Fruit fly (Drosophila melanogaster) whole organism, embryonic: Measurements from ENCODE around the gene CG15894.
A peak's percentile ranks its signal among the peaks of the same experiment; 100 is the strongest.

ENCODE experiments used
- Asciz ChIP-seq: fragments of 200-800 bp; sonication (Bioruptor generic); optimal IDR thresholded peaks from 2 replicates; lab custom pipeline; 2017; ENCODE audit warnings: missing biosample characterization, mild to moderate bottlenecking, missing genetic modification characterization, missing genetic modification reagents
- Blimp-1 ChIP-seq: fragments of 200-800 bp; sonication (Bioruptor generic); optimal IDR thresholded peaks from 3 replicates; lab custom pipeline; 2018; ENCODE audit warnings: missing biosample characterization, missing genetic modification characterization, mild to moderate bottlenecking, moderate library complexity, missing genetic modification reagents
- CG1024 ChIP-seq: fragments of 200-800 bp; sonication (Bioruptor generic); IDR thresholded peaks from 2 replicates; pipeline ENCODE4 v1.3.6; 2022; ENCODE audit warnings: missing biosample characterization, missing genetic modification characterization
- CG10462 ChIP-seq: fragments of 200-800 bp; sonication (Bioruptor generic); optimal IDR thresholded peaks from 2 replicates; lab custom pipeline; 2016; ENCODE audit warnings: missing biosample characterization, missing genetic modification characterization
- CG11504 ChIP-seq: fragments of 200-800 bp; sonication (Bioruptor generic); optimal IDR thresholded peaks from 3 replicates; lab custom pipeline; 2019; ENCODE audit warnings: missing biosample characterization, mild to moderate bottlenecking, missing genetic modification characterization, moderate library complexity
- CG12104 ChIP-seq: fragments of 200-800 bp; sonication (Bioruptor generic); optimal IDR thresholded peaks from 3 replicates; lab custom pipeline; 2016; ENCODE audit warnings: missing biosample characterization, missing genetic modification characterization
- CG12155 ChIP-seq: fragments of 200-800 bp; sonication (Bioruptor generic); optimal IDR thresholded peaks from 3 replicates; lab custom pipeline; 2016; ENCODE audit warnings: missing biosample characterization, missing genetic modification characterization
- CG12219 ChIP-seq: fragments of 200-800 bp; sonication (Bioruptor generic); optimal IDR thresholded peaks from 3 replicates; lab custom pipeline; 2018; ENCODE audit warnings: missing biosample characterization, mild to moderate bottlenecking, missing genetic modification characterization
- CG14860 ChIP-seq: fragments of 200-800 bp; sonication (Bioruptor generic); IDR thresholded peaks from 3 replicates; pipeline ENCODE4 v1.3.6; 2022; ENCODE audit warnings: missing biosample characterization, missing genetic modification characterization; ENCODE audit not compliant: partially characterized antibody
- CG14965 ChIP-seq: fragments of 200-800 bp; sonication (Bioruptor generic); optimal IDR thresholded peaks from 2 replicates; lab custom pipeline; 2016; ENCODE audit warnings: missing biosample characterization, missing genetic modification characterization, borderline replicate concordance
- CG15011 ChIP-seq: fragments of 200-800 bp; sonication (Bioruptor generic); optimal IDR thresholded peaks from 3 replicates; lab custom pipeline; 2018; ENCODE audit warnings: missing biosample characterization, mild to moderate bottlenecking, missing genetic modification characterization
- CG17186 ChIP-seq: fragments of 200-800 bp; sonication (Bioruptor generic); optimal IDR thresholded peaks from 3 replicates; lab custom pipeline; 2017; ENCODE audit warnings: missing biosample characterization, missing genetic modification reagents, missing genetic modification characterization
- CG18476 ChIP-seq: fragments of 200-800 bp; sonication (Bioruptor generic); optimal IDR thresholded peaks from 2 replicates; lab custom pipeline; 2016; ENCODE audit warnings: missing biosample characterization, mild to moderate bottlenecking, missing genetic modification characterization
- CG2889 ChIP-seq: fragments of 200-800 bp; sonication (Bioruptor generic); IDR thresholded peaks from 3 replicates; pipeline ENCODE4 v1.3.6; 2022; ENCODE audit warnings: missing biosample characterization, missing genetic modification characterization
- CG4360 ChIP-seq: fragments of 200-800 bp; sonication (Bioruptor generic); IDR thresholded peaks from 2 replicates; pipeline ENCODE4 v1.3.6; 2022; ENCODE audit warnings: missing biosample characterization, missing genetic modification characterization
- CG5953 ChIP-seq: fragments of 200-800 bp; sonication (Bioruptor generic); IDR thresholded peaks from 2 replicates; pipeline ENCODE4 v1.3.6; 2022; ENCODE audit warnings: missing biosample characterization, missing genetic modification characterization
- CG7745 ChIP-seq: fragments of 200-800 bp; sonication (Bioruptor generic); optimal IDR thresholded peaks from 2 replicates; lab custom pipeline; 2018; ENCODE audit warnings: missing biosample characterization, mild to moderate bottlenecking, missing genetic modification characterization, moderate library complexity
- CG7963 ChIP-seq: fragments of 200-800 bp; sonication (Bioruptor generic); IDR thresholded peaks from 3 replicates; pipeline ENCODE4 v1.3.6; 2022; ENCODE audit warnings: missing biosample characterization, missing genetic modification characterization; ENCODE audit not compliant: partially characterized antibody
- CG8388 ChIP-seq: fragments of 200-800 bp; sonication (Bioruptor generic); optimal IDR thresholded peaks from 2 replicates; lab custom pipeline; 2019; ENCODE audit warnings: missing biosample characterization, mild to moderate bottlenecking, missing genetic modification characterization, moderate library complexity
- CG8765 ChIP-seq: fragments of 200-800 bp; sonication (Bioruptor generic); IDR thresholded peaks from 2 replicates; pipeline ENCODE4 v1.3.6; 2022; ENCODE audit warnings: missing biosample characterization, missing genetic modification characterization
- CG8924 ChIP-seq: fragments of 200-800 bp; optimal IDR thresholded peaks from 3 replicates; lab custom pipeline; 2019; ENCODE audit warnings: missing biosample characterization, mild to moderate bottlenecking, missing genetic modification characterization, moderate library complexity
- CG9727 ChIP-seq: fragments of 200-800 bp; sonication (Bioruptor generic); optimal IDR thresholded peaks from 3 replicates; lab custom pipeline; 2017; ENCODE audit warnings: missing biosample characterization, mild to moderate bottlenecking, missing genetic modification characterization
- Chrac-16 ChIP-seq: fragments of 200-800 bp; sonication (Bioruptor generic); optimal IDR thresholded peaks from 3 replicates; lab custom pipeline; 2016; ENCODE audit warnings: missing biosample characterization, missing genetic modification characterization
- Fer1 ChIP-seq: fragments of 200-800 bp; sonication (Bioruptor generic); optimal IDR thresholded peaks from 2 replicates; lab custom pipeline; 2017; ENCODE audit warnings: missing biosample characterization, mild to moderate bottlenecking, missing genetic modification characterization
- Hand ChIP-seq: fragments of 200-800 bp; sonication (Bioruptor generic); optimal IDR thresholded peaks from 2 replicates; lab custom pipeline; 2017; ENCODE audit warnings: mild to moderate bottlenecking, missing biosample characterization, missing genetic modification reagents, missing genetic modification characterization
- Hmr ChIP-seq: fragments of 200-800 bp; sonication (Bioruptor generic); optimal IDR thresholded peaks from 3 replicates; lab custom pipeline; 2017; ENCODE audit warnings: mild to moderate bottlenecking, missing biosample characterization, missing genetic modification reagents, missing genetic modification characterization
- Hr39 ChIP-seq: fragments of >200 bp; optimal IDR thresholded peaks from 2 replicates; lab custom pipeline; 2017
- Hr78 ChIP-seq, 2 experiments: fragments of 200-800 bp in 1 of 2; fragments of >200 bp in 1 of 2; sonication (Bioruptor generic) in 1 of 2; optimal IDR thresholded peaks; 2 replicates each; lab custom pipeline; 2017 to 2019; ENCODE audit warnings: missing biosample characterization in 2 of 2, missing genetic modification characterization in 2 of 2, mild to moderate bottlenecking in 1 of 2, moderate library complexity in 1 of 2
- Hsf ChIP-seq: fragments of 200-800 bp; sonication (Bioruptor generic); optimal IDR thresholded peaks from 3 replicates; lab custom pipeline; 2016; ENCODE audit warnings: missing biosample characterization, missing genetic modification characterization
- MTF-1 ChIP-seq: fragments of 200-800 bp; sonication (Bioruptor generic); optimal IDR thresholded peaks from 2 replicates; lab custom pipeline; 2018; ENCODE audit warnings: missing biosample characterization, mild to moderate bottlenecking, missing genetic modification characterization, borderline replicate concordance
- Med ChIP-seq: fragments of 200-800 bp; sonication (Bioruptor generic); peaks from one replicate; lab custom pipeline; 2016; ENCODE audit warnings: missing biosample characterization, missing genetic modification characterization, mild to moderate bottlenecking, inconsistent platforms, moderate library complexity
- Scr ChIP-seq: fragments of 200-800 bp; sonication (Bioruptor generic); IDR thresholded peaks from 2 replicates; pipeline ENCODE4 v1.3.6; 2022; ENCODE audit warnings: missing biosample characterization, missing genetic modification characterization; ENCODE audit not compliant: partially characterized antibody
- Side ChIP-seq: fragments of 200-800 bp; sonication (Bioruptor generic); optimal IDR thresholded peaks from 2 replicates; lab custom pipeline; 2016; ENCODE audit warnings: missing biosample characterization, missing genetic modification characterization
- bbx ChIP-seq: fragments of 200-800 bp; sonication (Bioruptor generic); IDR thresholded peaks from 2 replicates; pipeline ENCODE4 v1.3.6; 2022; ENCODE audit warnings: missing biosample characterization, missing genetic modification characterization; ENCODE audit not compliant: partially characterized antibody
- cg ChIP-seq: fragments of 200-800 bp; sonication (Bioruptor generic); optimal IDR thresholded peaks from 3 replicates; lab custom pipeline; 2019; ENCODE audit warnings: missing biosample characterization, mild to moderate bottlenecking, missing genetic modification characterization, moderate library complexity
- crc ChIP-seq: fragments of 200-800 bp; sonication (Bioruptor generic); optimal IDR thresholded peaks from 2 replicates; lab custom pipeline; 2016; ENCODE audit warnings: missing biosample characterization, missing genetic modification characterization
- crp ChIP-seq, 2 experiments: fragments of 200-800 bp; sonication (Bioruptor generic); optimal IDR thresholded peaks; 2 replicates in 1 of 2; 3 replicates in 1 of 2; lab custom pipeline; 2017; ENCODE audit warnings: missing biosample characterization in 2 of 2, missing genetic modification characterization in 2 of 2, mild to moderate bottlenecking in 1 of 2, moderate library complexity in 1 of 2
- da ChIP-seq: fragments of 200-800 bp; sonication (Bioruptor generic); optimal IDR thresholded peaks from 2 replicates; lab custom pipeline; 2016; ENCODE audit warnings: missing biosample characterization, missing genetic modification characterization
- dati ChIP-seq: fragments of 200-800 bp; sonication (Bioruptor generic); IDR thresholded peaks from 2 replicates; pipeline ENCODE4 v1.3.6; 2022; ENCODE audit warnings: missing biosample characterization, missing genetic modification characterization
- esg ChIP-seq: fragments of 200-800 bp; sonication (Bioruptor generic); conservative IDR thresholded peaks from 2 replicates; pipeline ENCODE4 v1.3.6; 2022; ENCODE audit warnings: missing biosample characterization, missing genetic modification characterization
- ewg ChIP-seq: fragments of 200-800 bp; sonication (Bioruptor generic); optimal IDR thresholded peaks from 3 replicates; lab custom pipeline; 2017; ENCODE audit warnings: mild to moderate bottlenecking, missing biosample characterization, missing genetic modification reagents, missing genetic modification characterization
- ftz-f1 ChIP-seq: fragments of 200-800 bp; sonication (Bioruptor generic); optimal IDR thresholded peaks from 2 replicates; lab custom pipeline; 2016; ENCODE audit warnings: missing biosample characterization, missing genetic modification characterization
- grau ChIP-seq: fragments of 200-800 bp; optimal IDR thresholded peaks from 3 replicates; lab custom pipeline; 2019; ENCODE audit warnings: missing biosample characterization, mild to moderate bottlenecking, missing genetic modification characterization, moderate library complexity
- lmd ChIP-seq: fragments of 200-800 bp; sonication (Bioruptor generic); IDR thresholded peaks from 2 replicates; pipeline ENCODE4 v1.3.6; 2022; ENCODE audit warnings: missing biosample characterization, missing genetic modification characterization
- nerfin-1 ChIP-seq: fragments of 200-800 bp; sonication (Bioruptor generic); optimal IDR thresholded peaks from 3 replicates; lab custom pipeline; 2019; ENCODE audit warnings: missing biosample characterization, mild to moderate bottlenecking, missing genetic modification characterization, moderate library complexity
- onecut ChIP-seq: fragments of 200-800 bp; sonication (Bioruptor generic); IDR thresholded peaks from 2 replicates; pipeline ENCODE4 v1.3.6; 2022; ENCODE audit warnings: missing biosample characterization, missing genetic modification characterization
- ranshi ChIP-seq: fragments of 200-800 bp; sonication (Bioruptor generic); IDR thresholded peaks from 2 replicates; pipeline ENCODE4 v1.3.6; 2022; ENCODE audit warnings: missing biosample characterization, missing genetic modification characterization
- slbo ChIP-seq: fragments of 200-800 bp; sonication (Bioruptor generic); IDR thresholded peaks from 2 replicates; pipeline ENCODE4 v1.3.6; 2022; ENCODE audit warnings: missing biosample characterization, missing genetic modification characterization
- sob ChIP-seq: fragments of 200-800 bp; sonication (Bioruptor generic); IDR thresholded peaks from 2 replicates; pipeline ENCODE4 v1.3.6; 2022; ENCODE audit warnings: missing biosample characterization, missing genetic modification characterization
- stc ChIP-seq: fragments of 200-800 bp; sonication (Bioruptor generic); IDR thresholded peaks from 2 replicates; pipeline ENCODE4 v1.3.6; 2022; ENCODE audit warnings: missing biosample characterization, missing genetic modification characterization
- yki ChIP-seq: fragments of >200 bp; optimal IDR thresholded peaks from 3 replicates; lab custom pipeline; 2018

CG15894 gene

DNA sequence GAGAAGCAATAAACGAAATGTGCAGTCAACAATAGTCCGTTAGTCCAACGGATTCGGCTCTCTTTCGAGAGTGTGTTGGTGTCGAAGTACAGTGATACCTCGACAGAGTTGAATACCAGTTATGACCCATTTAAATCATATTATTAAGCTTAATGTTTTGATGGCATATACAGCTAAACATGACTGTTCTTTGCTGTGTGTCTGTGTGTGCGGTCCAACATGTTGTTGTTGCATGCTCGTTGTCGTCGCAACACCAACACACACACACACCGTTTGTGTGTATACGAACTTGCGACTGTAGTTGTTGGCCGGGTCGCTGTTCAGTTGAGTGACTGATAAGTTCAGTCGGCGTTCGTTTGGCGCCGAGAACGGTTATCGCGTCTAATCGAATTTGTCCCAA is at the start of gene CG15894:
CG15894 (plus strand) TSS at position 361 of the 400 bp plus-strand sequence.
- no peak for TF ChIP-seq crp (GFP tag; optimal IDR thresholded peaks at IDR 0.05; lab: Kevin White, UChicago)
- no peak for TF ChIP-seq Side (GFP tag; lab: Kevin White, UChicago)
- no peak for TF ChIP-seq CG10462 (GFP tag; lab: Kevin White, UChicago)
- no peak for TF ChIP-seq esg (GFP tag; lab: Robert Waterston, UW)
- TF ChIP-seq CG14965 (GFP tag; lab: Kevin White, UChicago): no peak
- TF ChIP-seq CG14860 (GFP tag; lab: Robert Waterston, UW): no peak
- TF ChIP-seq CG17186 (GFP tag; lab: Kevin White, UChicago): no peak
- TF ChIP-seq CG11504 (tag; lab: Kevin White, UChicago): peak; percentile 11
- no peak for TF ChIP-seq Chrac-16 (GFP tag; lab: Kevin White, UChicago)
- TF ChIP-seq Fer1 (GFP tag; lab: Kevin White, UChicago): peak; percentile 26
- no peak for TF ChIP-seq CG2889
- TF ChIP-seq grau: peak; percentile 67
- peak; percentile 25 for TF ChIP-seq CG8388
- peak; percentile 28; the same call in 1 of the 2 replicates for TF ChIP-seq sob (GFP tag; lab: Robert Waterston, UW)
- TF ChIP-seq cg: peak; percentile 62
- no peak for TF ChIP-seq CG4360 (GFP tag; lab: Robert Waterston, UW)
- peak; percentile 26; the same call in 1 of the 2 replicates for TF ChIP-seq slbo (GFP tag; lab: Robert Waterston, UW)
- peak; percentile 18; the same call in 1 of the 2 replicates for TF ChIP-seq ranshi
- TF ChIP-seq CG12104 (GFP tag; lab: Kevin White, UChicago): no peak
- TF ChIP-seq CG8765 (GFP tag; lab: Robert Waterston, UW): no peak
- no peak for TF ChIP-seq Scr (GFP tag; lab: Robert Waterston, UW)
- TF ChIP-seq Blimp-1: peak; percentile 3
- peak; percentile 11 for TF ChIP-seq Hsf (GFP tag; lab: Kevin White, UChicago)
- no peak for TF ChIP-seq CG18476 (GFP tag; lab: Kevin White, UChicago)
- TF ChIP-seq Asciz (GFP tag; lab: Kevin White, UChicago): no peak
- no peak for TF ChIP-seq yki (lab: Kevin White, UChicago)
- TF ChIP-seq CG5953: no peak
- no peak for TF ChIP-seq onecut (GFP tag; lab: Robert Waterston, UW)
- TF ChIP-seq stc (GFP tag; lab: Robert Waterston, UW): no peak
- no peak for TF ChIP-seq CG15011
- TF ChIP-seq Hr39 (lab: Kevin White, UChicago): no peak
- TF ChIP-seq CG12155 (GFP tag; lab: Kevin White, UChicago): no peak
- TF ChIP-seq crc (GFP tag; lab: Kevin White, UChicago): no peak
- no peak for TF ChIP-seq da (GFP tag; lab: Kevin White, UChicago)
- TF ChIP-seq dati (GFP tag; lab: Robert Waterston, UW): no peak
- TF ChIP-seq Hmr (GFP tag; lab: Kevin White, UChicago): peak; percentile 35
- TF ChIP-seq CG12219: peak; percentile 63
- TF ChIP-seq CG8924 (tag; lab: Kevin White, UChicago): peak; percentile 3
- no peak for TF ChIP-seq CG9727 (GFP tag; lab: Kevin White, UChicago)
- no peak for TF ChIP-seq ftz-f1 (GFP tag; lab: Kevin White, UChicago)
- no peak for TF ChIP-seq Hand (GFP tag; lab: Kevin White, UChicago)
- TF ChIP-seq bbx: no peak
- TF ChIP-seq Hr78 (GFP tag; optimal IDR thresholded peaks at IDR 0.05; lab: Kevin White, UChicago): no peak
- TF ChIP-seq Med (GFP tag; lab: Kevin White, UChicago): peak; percentile 77
- TF ChIP-seq lmd (GFP tag; lab: Robert Waterston, UW): peak; percentile 21; the same call in 1 of the 2 replicates
- TF ChIP-seq CG7963 (GFP tag; lab: Robert Waterston, UW): no peak
- no peak for TF ChIP-seq CG7745 (tag; lab: Kevin White, UChicago)
- TF ChIP-seq ewg (GFP tag; lab: Kevin White, UChicago): no peak
- no peak for TF ChIP-seq nerfin-1 (tag; lab: Kevin White, UChicago)
- TF ChIP-seq CG1024 (GFP tag; lab: Robert Waterston, UW): no peak
- no peak for TF ChIP-seq MTF-1 (GFP tag; lab: Kevin White, UChicago)
